Worm (Caenorhabditis elegans) whole organism, early embryonic: Measurements from ENCODE around the gene Y57G11C.1130.

Experiments
- B0310.2 ChIP-seq: sonication (generic microtip); optimal IDR thresholded peaks from 2 replicates; lab custom pipeline; 2016; ENCODE audit warnings: mild to moderate bottlenecking, missing genetic modification characterization, missing compliant biosample characterization
- ama-1 ChIP-seq: fragments of 150-350 bp; optimal IDR thresholded peaks from 2 replicates; lab custom pipeline; 2014
- ceh-13 ChIP-seq: fragments of 200-800 bp; sonication (Bioruptor generic); optimal IDR thresholded peaks from 2 replicates; lab custom pipeline; 2018; ENCODE audit warnings: mild to moderate bottlenecking, missing genetic modification characterization, missing compliant biosample characterization
- ceh-36 ChIP-seq: sonication (generic microtip); optimal IDR thresholded peaks from 2 replicates; lab custom pipeline; 2016; ENCODE audit warnings: missing genetic modification characterization, inconsistent platforms, missing compliant biosample characterization
- hmg-4 ChIP-seq: fragments of 200-800 bp; sonication (Bioruptor generic); optimal IDR thresholded peaks from 2 replicates; lab custom pipeline; 2018; ENCODE audit warnings: mild to moderate bottlenecking, missing genetic modification characterization, missing compliant biosample characterization
- hnd-1 ChIP-seq: sonication (generic microtip); optimal IDR thresholded peaks from 2 replicates; lab custom pipeline; 2016; ENCODE audit warnings: missing genetic modification characterization, missing compliant biosample characterization
- scrt-1 ChIP-seq: fragments of 200-800 bp; sonication (Bioruptor generic); IDR thresholded peaks from 2 replicates; pipeline ENCODE4 v1.3.6; 2022; ENCODE audit warnings: missing genetic modification characterization, missing compliant biosample characterization
- tbx-11 ChIP-seq: fragments of 200-800 bp; sonication (Bioruptor generic); IDR thresholded peaks from 2 replicates; pipeline ENCODE4 v1.3.6; 2022; ENCODE audit warnings: missing genetic modification characterization, missing compliant biosample characterization

DNA sequence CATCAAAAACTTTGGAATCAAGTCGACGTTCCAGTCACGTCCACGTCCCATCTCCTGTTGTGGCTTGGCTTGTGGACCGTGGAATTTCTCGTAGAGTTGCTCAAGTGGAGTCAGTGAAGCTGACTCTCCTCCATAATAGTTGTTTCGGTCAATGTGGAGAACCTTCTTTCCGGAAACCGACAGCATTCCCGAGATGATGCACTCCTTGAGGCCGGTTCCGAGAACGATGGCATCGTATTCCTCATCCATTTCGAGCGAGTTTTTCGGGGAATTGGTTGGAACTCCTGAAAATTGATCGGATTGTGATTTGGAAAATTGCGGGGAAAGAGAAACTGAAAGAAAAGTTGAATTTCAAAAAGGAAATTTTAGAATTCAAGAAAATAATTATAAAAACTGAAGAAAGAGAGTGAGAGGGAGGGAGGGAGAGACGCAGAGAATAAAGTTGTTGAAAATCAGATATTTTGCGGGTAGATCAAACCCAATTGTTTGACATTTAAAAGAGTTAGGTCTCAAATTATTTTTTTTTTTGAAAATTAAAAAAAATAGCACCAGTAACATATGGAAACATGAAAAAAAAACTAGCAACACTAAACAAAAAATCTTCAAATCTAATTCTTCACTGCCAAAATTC, 10.4 kb downstream of the Y57G11C.1130 start, which contains the start of gene gdi-1:
- TF ChIP-seq tbx-11 (GFP tag; lab: Robert Waterston, UW) (no peak), ceh-36 (tag; lab: Kevin White, UChicago) (no peak), hmg-4 (GFP tag; lab: Kevin White, UChicago) (no peak), ceh-13 (GFP tag; lab: Kevin White, UChicago) (no peak), B0310.2 (no peak), scrt-1 (GFP tag; lab: Robert Waterston, UW) (no peak), hnd-1 (tag; lab: Kevin White, UChicago) (no peak), ama-1 (lab: Kevin White, UChicago) (no peak)
